Fruit fly (Drosophila melanogaster) whole organism, prepupa: Measurements from ENCODE around the gene CG17260.

Experiments
- CG10631 ChIP-seq: fragments of 200-800 bp; sonication (Bioruptor generic); optimal IDR thresholded peaks from 2 replicates; lab custom pipeline; 2016; ENCODE audit warnings: missing biosample characterization, missing genetic modification characterization
- CG10669 ChIP-seq: fragments of 200-800 bp; sonication (Bioruptor generic); optimal IDR thresholded peaks from 3 replicates; lab custom pipeline; 2018; ENCODE audit warnings: missing biosample characterization, mild to moderate bottlenecking, missing genetic modification characterization, moderate library complexity
- CG16779 ChIP-seq: fragments of 200-800 bp; sonication (Bioruptor generic); optimal IDR thresholded peaks from 3 replicates; lab custom pipeline; 2017; ENCODE audit warnings: missing biosample characterization, mild to moderate bottlenecking, missing genetic modification characterization
- CG32006 ChIP-seq: fragments of 200-800 bp; sonication (Bioruptor generic); optimal IDR thresholded peaks from 3 replicates; lab custom pipeline; 2017; ENCODE audit warnings: missing biosample characterization, mild to moderate bottlenecking, missing genetic modification characterization
- CG6808 ChIP-seq: fragments of 200-800 bp; sonication (Bioruptor generic); optimal IDR thresholded peaks from 3 replicates; lab custom pipeline; 2017; ENCODE audit warnings: missing biosample characterization, missing genetic modification characterization, mild to moderate bottlenecking, moderate library complexity, missing genetic modification reagents
- Eip75B ChIP-seq: fragments of 200-800 bp; sonication (Bioruptor generic); optimal IDR thresholded peaks from 3 replicates; lab custom pipeline; 2016; ENCODE audit warnings: missing biosample characterization, missing genetic modification characterization
- Gug ChIP-seq: fragments of 200-800 bp; sonication (Bioruptor generic); IDR thresholded peaks from 2 replicates; pipeline ENCODE4 v1.3.6; 2022; ENCODE audit warnings: missing biosample characterization, missing genetic modification characterization
- Lpt ChIP-seq: fragments of 200-800 bp; sonication (Bioruptor generic); optimal IDR thresholded peaks from 3 replicates; lab custom pipeline; 2016; ENCODE audit warnings: missing biosample characterization, missing genetic modification characterization
- acj6 ChIP-seq: fragments of 200-800 bp; sonication (Bioruptor generic); optimal IDR thresholded peaks from 3 replicates; lab custom pipeline; 2016; ENCODE audit warnings: missing biosample characterization, missing genetic modification characterization
- dsx ChIP-seq: fragments of 200-800 bp; optimal IDR thresholded peaks from 3 replicates; lab custom pipeline; 2019; ENCODE audit warnings: missing biosample characterization, mild to moderate bottlenecking, missing genetic modification characterization, moderate library complexity; ENCODE audit not compliant: poor library complexity, severe bottlenecking
- esn ChIP-seq: fragments of 200-800 bp; sonication (Bioruptor generic); optimal IDR thresholded peaks from 2 replicates; lab custom pipeline; 2016; ENCODE audit warnings: missing biosample characterization, mild to moderate bottlenecking, missing genetic modification characterization, moderate library complexity
- fd85E ChIP-seq: fragments of 200-800 bp; sonication (Bioruptor generic); optimal IDR thresholded peaks from 3 replicates; lab custom pipeline; 2016; ENCODE audit warnings: missing biosample characterization, missing genetic modification characterization
- fkh ChIP-seq: fragments of 200-800 bp; sonication (Bioruptor generic); optimal IDR thresholded peaks from 3 replicates; lab custom pipeline; 2017; ENCODE audit warnings: missing biosample characterization, mild to moderate bottlenecking, missing genetic modification characterization, moderate library complexity

DNA sequence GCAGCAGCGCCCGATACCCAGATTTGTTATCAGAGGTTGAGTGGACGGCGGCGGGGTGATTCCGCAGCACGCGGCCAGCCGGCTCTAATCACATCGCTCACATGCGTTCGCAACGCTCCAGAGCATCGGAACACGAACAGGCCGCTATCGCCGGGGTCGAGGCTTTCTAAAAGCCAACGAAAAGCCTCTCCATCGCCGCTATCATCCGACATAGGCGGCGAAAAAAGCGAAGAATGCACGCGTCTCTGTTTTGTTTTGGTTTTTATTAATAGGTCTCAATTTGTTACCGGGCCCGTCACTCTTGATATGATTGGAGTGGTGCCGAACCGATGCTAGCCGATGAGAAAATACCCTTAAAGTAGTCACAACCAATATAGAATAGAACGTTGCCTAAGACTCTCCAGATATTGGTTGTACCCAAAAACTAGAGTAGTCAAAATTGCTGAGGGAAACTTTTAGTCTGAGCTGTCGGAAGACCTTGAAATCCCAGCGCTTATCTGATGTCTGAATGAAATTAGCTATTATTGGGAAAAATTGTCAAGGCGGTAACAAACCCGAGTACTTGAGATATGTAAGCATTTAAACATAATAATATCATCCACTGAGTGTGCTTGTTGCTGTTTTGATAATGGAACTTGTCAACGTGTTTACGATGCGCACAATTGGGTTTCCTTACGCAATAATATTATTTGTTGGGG is 5.0 kb downstream of the CG17260 start, which contains the start of gene CG17261:
- TF ChIP-seq CG32006 (no peak), acj6 (GFP tag; lab: Kevin White, UChicago) (no peak), Gug (GFP tag; lab: Robert Waterston, UW) (no peak), CG6808 (GFP tag; lab: Kevin White, UChicago) (no peak), Lpt (GFP tag; lab: Kevin White, UChicago) (no peak), fd85E (GFP tag; lab: Kevin White, UChicago) (no peak), Eip75B (no peak), CG16779 (no peak), CG10669 (GFP tag; lab: Kevin White, UChicago) (no peak), dsx (GFP tag; lab: Kevin White, UChicago) (no peak), fkh (no peak), esn (no peak), CG10631 (GFP tag; lab: Kevin White, UChicago) (no peak)
